Worm (Caenorhabditis elegans): ENCODE data around the gene grd-1.

DNA sequence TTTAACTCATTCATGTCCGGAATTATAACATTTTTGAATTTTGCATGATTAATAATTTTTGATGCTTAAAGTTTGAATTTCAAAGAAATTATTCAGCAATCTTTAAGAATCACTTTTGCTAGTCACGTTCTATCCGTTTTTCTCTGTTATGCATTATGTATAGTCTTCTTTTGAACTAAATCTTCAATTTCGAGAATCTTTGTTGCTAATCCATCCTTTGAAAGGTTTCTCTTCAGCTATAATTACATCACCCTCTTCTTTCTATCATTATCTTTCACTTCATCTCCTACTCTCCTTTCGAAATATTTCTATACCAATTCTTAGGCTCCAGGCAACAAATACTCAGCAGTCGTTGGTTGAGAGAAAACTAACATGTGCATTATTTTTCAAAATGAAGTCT is 42.3 kb downstream of the grd-1 start:
- TF ChIP-seq fos-1 (tag; optimal IDR thresholded peaks at IDR 0.05) (no peak), nhr-11 (tag; optimal IDR thresholded peaks at IDR 0.05) (no peak), mdt-29 (GFP tag; IDR thresholded peaks at IDR 0.05) (no peak), unc-62 (GFP tag; optimal IDR thresholded peaks at IDR 0.05 in 1 of 2) (no peak), unc-62 (tag; optimal IDR thresholded peaks at IDR 0.05) (no peak), dve-1 (tag; optimal IDR thresholded peaks at IDR 0.05; ENCODE audit: insufficient read depth) (no peak), Y48G9A.11 (GFP tag; IDR thresholded peaks at IDR 0.05) (no peak), lin-39 (tag; optimal IDR thresholded peaks at IDR 0.05) (no peak), pha-4 (GFP tag; IDR thresholded peaks at IDR 0.05) (no peak), pha-4 (tag; optimal IDR thresholded peaks at IDR 0.05) (no peak), snpc-4 (tag; optimal IDR thresholded peaks at IDR 0.05) (no peak), nhr-77 (tag; optimal IDR thresholded peaks at IDR 0.05) (no peak), T26A8.4 (GFP tag; IDR thresholded peaks at IDR 0.05) (no peak), T20F7.1 (GFP tag; optimal IDR thresholded peaks at IDR 0.05) (no peak), ceh-82 (tag; optimal IDR thresholded peaks at IDR 0.05) (no peak)

Data from whole organism, L4 larva.